Fruit fly (Drosophila melanogaster) whole organism: ENCODE measurements around the gene CG42554.
A peak's percentile ranks its signal among the peaks of the same experiment; 100 is the strongest.

Experiments
- CG8478 ChIP-seq: fragments of >200 bp; optimal IDR thresholded peaks from 2 replicates; lab custom pipeline; 2018; ENCODE audit warnings: inconsistent platforms
- Dll ChIP-seq: fragments of >200 bp; optimal IDR thresholded peaks from 2 replicates; lab custom pipeline; 2017
- EcR ChIP-seq, 2 experiments: fragments of >200 bp; optimal IDR thresholded peaks; 2 replicates each; lab custom pipeline; 2017; ENCODE audit warnings: missing biosample characterization in 2 of 2, missing genetic modification characterization in 2 of 2, missing genetic modification reagents in 2 of 2
- pan ChIP-seq: fragments of >200 bp; optimal IDR thresholded peaks from 2 replicates; lab custom pipeline; 2017
- psq ChIP-seq: fragments of >200 bp; optimal IDR thresholded peaks from 2 replicates; lab custom pipeline; 2017
- usp ChIP-seq: fragments of >200 bp; optimal IDR thresholded peaks from 2 replicates; lab custom pipeline; 2017; ENCODE audit warnings: missing biosample characterization, missing genetic modification characterization, mixed read lengths

CG42554 gene

dm6 chr3L:835455-836034 lies at the start of gene CG42554:
TSS of gene CG42554 (plus strand) at chr3L:835683.
- TF ChIP-seq pan: no peak
- TF ChIP-seq EcR (GFP tag; optimal IDR thresholded peaks at IDR 0.05; lab: Kevin White, UChicago): no peak

DNA sequence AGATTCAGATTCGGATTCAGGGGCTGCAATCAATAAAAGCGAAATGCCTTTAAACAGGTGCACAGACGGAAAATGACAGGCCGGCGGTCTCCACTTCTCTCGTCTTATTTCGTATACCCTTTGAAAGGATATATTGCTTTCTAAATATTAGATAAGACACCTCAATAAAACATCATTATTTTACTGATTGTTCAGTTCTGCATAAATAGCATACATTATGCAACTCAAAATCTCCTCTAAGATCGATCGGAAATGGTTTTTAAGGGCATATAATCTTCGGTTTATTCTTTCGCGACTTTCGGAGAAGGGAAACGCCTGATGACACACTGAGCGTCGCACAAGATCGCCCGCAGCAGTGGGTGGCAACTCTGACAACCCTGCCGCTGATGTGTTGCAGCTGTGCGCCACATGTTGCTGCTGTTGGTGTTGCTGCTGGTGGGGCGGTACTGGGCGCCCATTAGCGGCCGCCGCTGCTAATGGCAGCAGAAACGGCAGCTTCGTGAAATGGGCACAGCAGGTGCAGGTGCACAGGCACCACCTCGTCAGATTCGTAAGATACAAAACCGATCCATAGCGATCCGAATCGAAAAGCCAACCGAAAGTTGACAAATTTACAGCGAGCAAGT lies 49.6 kb upstream of the CG42554 start:
- TF ChIP-seq psq (lab: Kevin White, UChicago) (no peak), pan (no peak), CG8478 (lab: Kevin White, UChicago) (no peak), usp (no peak), Dll (lab: Kevin White, UChicago) (no peak), EcR (GFP tag; optimal IDR thresholded peaks at IDR 0.05; lab: Kevin White, UChicago) (peak in 1 of 2 experiments; percentile 14)

DNA sequence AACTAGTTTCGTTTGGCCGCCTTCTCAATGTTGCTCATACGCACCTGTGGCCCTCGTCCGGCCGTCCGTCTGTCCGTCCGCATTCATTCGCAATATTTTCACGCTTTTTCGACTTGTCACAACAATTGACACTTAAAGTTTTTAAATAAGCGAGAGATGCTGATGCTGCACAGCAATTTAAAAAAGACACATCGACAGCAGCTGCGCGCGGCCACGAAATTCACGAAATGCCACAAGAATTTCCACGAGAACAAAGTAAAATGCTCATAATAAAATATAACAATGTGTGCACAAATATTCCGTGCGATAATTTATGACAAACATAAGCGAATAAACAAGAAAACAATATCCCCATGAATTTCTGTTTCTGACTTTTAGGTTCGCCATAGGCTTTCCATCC lies 48.6 kb upstream of the CG42554 start:
- no peak for TF ChIP-seq EcR (GFP tag; optimal IDR thresholded peaks at IDR 0.05; lab: Kevin White, UChicago)
- TF ChIP-seq psq (lab: Kevin White, UChicago): no peak
- no peak for TF ChIP-seq CG8478 (lab: Kevin White, UChicago)
- TF ChIP-seq usp: no peak
- TF ChIP-seq Dll (lab: Kevin White, UChicago): no peak
- no peak for TF ChIP-seq pan

- no peak for TF ChIP-seq CG8478 (lab: Kevin White, UChicago)
- TF ChIP-seq psq (lab: Kevin White, UChicago): no peak
- peak in 1 of 2 experiments; percentile 59 for TF ChIP-seq EcR (GFP tag; optimal IDR thresholded peaks at IDR 0.05; lab: Kevin White, UChicago)
These were observed 47.8 kb upstream of the CG42554 start for dm6 chr3L:787635-788034.

DNA sequence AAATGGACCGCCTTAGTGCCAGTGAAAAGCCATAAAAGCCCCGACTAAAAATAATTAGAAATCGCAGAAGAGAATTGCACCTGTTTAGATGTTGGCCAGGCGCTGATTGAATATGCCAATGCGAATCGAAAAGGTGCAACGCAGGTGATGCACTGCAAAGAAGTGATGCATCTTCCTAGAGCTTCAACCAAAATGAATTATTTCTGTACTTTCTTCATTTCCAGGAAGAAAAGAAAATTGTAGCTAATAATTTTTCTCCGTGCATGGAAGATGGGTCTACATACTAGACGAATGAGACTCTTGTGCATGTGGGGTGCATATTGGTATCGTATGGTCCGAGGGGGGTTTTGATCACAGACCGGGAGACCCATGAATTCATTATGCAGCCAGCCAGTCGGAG lies 46.5 kb upstream of the CG42554 start:
- TF ChIP-seq psq (lab: Kevin White, UChicago) (no peak), CG8478 (lab: Kevin White, UChicago) (no peak), usp (no peak)

DNA sequence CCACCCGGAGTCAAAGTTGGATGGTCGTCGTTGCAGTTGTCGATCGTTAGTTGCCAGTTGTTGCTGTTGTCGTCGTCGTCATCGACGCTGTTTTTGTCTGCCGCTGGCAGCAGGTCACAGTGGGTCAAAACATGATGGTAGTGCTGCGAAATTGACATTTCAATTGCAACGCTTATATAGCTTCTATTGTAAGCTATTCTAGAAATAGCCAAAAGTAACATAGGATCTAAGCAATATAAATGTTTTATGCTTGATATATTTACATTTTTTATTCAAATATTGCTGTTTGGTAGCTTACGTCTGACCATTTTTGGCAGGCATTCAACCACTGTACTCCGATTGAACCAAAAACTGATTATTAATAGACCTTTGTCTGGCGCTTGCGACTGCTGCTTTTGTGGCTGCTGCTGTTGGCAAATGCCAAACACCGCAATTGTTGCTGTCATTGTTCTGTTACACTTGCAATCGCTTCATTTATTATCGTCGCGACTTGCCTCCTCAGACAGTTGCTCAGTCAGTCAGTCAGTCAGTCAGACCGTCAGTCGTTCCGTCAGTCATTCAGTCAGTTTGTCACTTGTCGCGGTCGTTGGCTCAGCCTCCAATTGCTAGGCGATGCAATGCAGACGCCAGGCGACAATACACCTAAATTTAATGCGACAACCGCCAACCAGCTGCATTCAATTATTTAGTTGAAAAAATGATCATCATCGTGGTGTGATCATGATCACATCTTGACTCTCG lies 44.1 kb upstream of the CG42554 start:
- TF ChIP-seq CG8478 (lab: Kevin White, UChicago): no peak
- TF ChIP-seq usp: no peak
- TF ChIP-seq psq (lab: Kevin White, UChicago): no peak
- TF ChIP-seq EcR (GFP tag; optimal IDR thresholded peaks at IDR 0.05; lab: Kevin White, UChicago): no peak
- TF ChIP-seq pan: no peak
- TF ChIP-seq Dll (lab: Kevin White, UChicago): no peak

DNA sequence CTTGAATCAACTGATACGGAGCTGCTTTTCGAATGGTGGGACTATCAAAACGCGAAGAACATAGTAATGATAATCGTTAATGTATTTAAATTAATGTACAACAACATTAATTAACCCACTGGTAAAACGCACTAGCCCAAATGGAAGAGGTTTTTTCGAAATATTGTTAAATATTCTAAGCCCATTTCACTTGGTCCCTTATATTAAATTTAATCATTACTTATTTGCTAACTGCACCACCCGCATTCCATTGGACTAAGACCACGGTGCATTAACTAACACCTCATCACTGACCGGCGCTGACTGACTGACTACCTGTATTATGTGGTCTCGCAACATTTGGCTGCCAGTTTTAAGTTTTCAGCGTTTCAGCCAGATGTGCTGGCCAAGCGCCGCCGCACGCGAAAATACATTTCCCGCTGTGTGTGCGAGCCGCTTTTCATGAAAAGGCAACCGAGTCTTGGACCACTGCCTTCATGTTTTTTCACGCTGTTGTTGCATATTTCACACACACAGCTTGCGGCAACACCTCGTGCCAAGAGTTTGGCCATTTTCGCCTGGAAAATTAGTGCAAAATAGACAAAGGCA lies 41.7 kb upstream of the CG42554 start:
- no peak for TF ChIP-seq Dll (lab: Kevin White, UChicago)
- no peak for TF ChIP-seq EcR (GFP tag; optimal IDR thresholded peaks at IDR 0.05; lab: Kevin White, UChicago)
- TF ChIP-seq psq (lab: Kevin White, UChicago): no peak
- TF ChIP-seq pan: no peak
- no peak for TF ChIP-seq usp

DNA sequence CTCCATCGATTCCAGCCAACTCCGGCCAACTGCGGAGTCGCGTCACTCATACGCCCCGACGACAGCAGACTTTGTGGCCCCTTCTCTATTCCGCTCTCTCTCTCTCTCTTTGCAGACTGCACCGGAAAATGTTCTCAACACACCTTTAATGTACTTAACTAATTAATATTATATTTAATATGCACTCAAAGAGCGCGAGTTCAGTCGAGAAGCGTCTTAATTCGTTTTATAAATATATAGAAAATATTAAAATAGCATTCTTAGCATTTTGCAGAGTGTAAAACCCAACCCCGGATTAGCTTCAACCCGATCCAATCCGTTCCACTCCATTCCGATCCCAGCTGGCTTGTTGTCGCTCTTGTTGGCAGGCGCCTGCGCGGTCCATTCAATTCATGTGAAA lies 41.0 kb upstream of the CG42554 start:
- TF ChIP-seq CG8478 (lab: Kevin White, UChicago) (no peak), Dll (lab: Kevin White, UChicago) (no peak), psq (lab: Kevin White, UChicago) (no peak), usp (no peak), EcR (GFP tag; optimal IDR thresholded peaks at IDR 0.05; lab: Kevin White, UChicago) (no peak), pan (no peak)

DNA sequence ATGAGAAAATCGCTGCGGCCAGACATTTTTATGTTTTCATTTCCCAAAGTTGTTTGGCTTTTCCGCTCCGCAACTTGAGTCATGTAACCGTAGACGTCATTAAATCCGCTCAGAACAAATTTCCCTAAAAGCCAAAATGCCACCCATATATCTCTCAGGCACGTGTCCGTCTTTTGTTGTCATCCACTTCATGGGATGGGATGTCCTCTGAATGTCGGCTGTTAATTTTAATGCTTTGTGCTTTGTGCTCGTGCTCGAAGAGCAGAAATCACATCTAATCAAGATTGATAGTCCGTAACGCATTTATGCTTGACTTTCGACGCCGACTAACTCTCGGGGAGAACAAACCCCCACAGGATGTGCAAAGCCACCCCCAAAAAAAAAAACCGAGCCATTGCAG lies 40.5 kb upstream of the CG42554 start:
- TF ChIP-seq usp: no peak
- no peak for TF ChIP-seq pan
- no peak for TF ChIP-seq CG8478 (lab: Kevin White, UChicago)
- TF ChIP-seq psq (lab: Kevin White, UChicago): no peak
- TF ChIP-seq Dll (lab: Kevin White, UChicago): no peak
- no peak for TF ChIP-seq EcR (GFP tag; optimal IDR thresholded peaks at IDR 0.05; lab: Kevin White, UChicago)

- TF ChIP-seq usp (no peak), psq (lab: Kevin White, UChicago) (no peak), EcR (GFP tag; optimal IDR thresholded peaks at IDR 0.05; lab: Kevin White, UChicago) (no peak), Dll (lab: Kevin White, UChicago) (no peak), pan (no peak), CG8478 (lab: Kevin White, UChicago) (no peak)
These were observed 38.3 kb upstream of the CG42554 start for dm6 chr3L:796926-797802.

- TF ChIP-seq EcR (GFP tag; optimal IDR thresholded peaks at IDR 0.05; lab: Kevin White, UChicago): no peak
- no peak for TF ChIP-seq CG8478 (lab: Kevin White, UChicago)
- no peak for TF ChIP-seq Dll (lab: Kevin White, UChicago)
- TF ChIP-seq psq (lab: Kevin White, UChicago): no peak
- TF ChIP-seq pan: no peak
- no peak for TF ChIP-seq usp
These were observed 35.5 kb upstream of the CG42554 start for dm6 chr3L:799837-800513.
